Fruit fly (Drosophila melanogaster): ENCODE data around the gene sordd2.

DNA sequence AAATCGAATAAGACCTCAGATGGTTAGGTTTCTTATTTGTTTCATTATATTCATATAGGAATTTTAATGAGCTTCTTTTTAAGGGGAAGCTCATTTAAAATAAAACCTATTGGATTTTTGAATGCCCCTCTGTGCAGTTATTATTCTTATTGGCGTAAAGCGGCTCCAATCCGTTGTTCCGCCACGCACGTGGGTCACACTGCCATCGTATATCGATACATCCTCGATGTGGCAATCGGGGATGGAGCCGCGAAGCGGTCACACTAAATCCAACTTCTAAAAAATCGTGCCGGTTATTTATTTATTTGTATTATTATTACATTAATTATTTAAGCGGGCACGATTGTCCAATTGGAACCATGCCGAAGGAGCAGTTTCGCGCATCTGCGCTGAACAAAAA is 36.2 kb downstream of the sordd2 start, which contains the start of gene Polr3A:
- TF ChIP-seq CG8478 (optimal IDR thresholded peaks at IDR 0.05) (no peak), CTCF (optimal IDR thresholded peaks at IDR 0.05) (no peak)

All from S2 (cell line).